Worm (Caenorhabditis elegans) whole organism, young adult: ENCODE results near the gene cest-9.2.

Experiments used
- F23B12.7 ChIP-seq: sonication (generic microtip); optimal IDR thresholded peaks from 2 replicates; lab custom pipeline; 2017; ENCODE audit warnings: missing genetic modification characterization, mild to moderate bottlenecking, missing compliant biosample characterization, antibody characterized with exemption, moderate library complexity; ENCODE audit not compliant: insufficient read depth
- F52B5.7 ChIP-seq: sonication (generic microtip); optimal IDR thresholded peaks from 2 replicates; lab custom pipeline; 2016; ENCODE audit warnings: mild to moderate bottlenecking, missing genetic modification characterization, missing compliant biosample characterization
- F55B11.4 ChIP-seq: sonication (generic microtip); optimal IDR thresholded peaks from 2 replicates; lab custom pipeline; 2016; ENCODE audit warnings: missing compliant biosample characterization, missing genetic modification characterization, borderline replicate concordance; ENCODE audit not compliant: insufficient read depth
- T26A5.8 ChIP-seq: sonication (generic microtip); optimal IDR thresholded peaks from 2 replicates; lab custom pipeline; 2016; ENCODE audit warnings: missing genetic modification characterization, missing compliant biosample characterization
- ama-1 ChIP-seq, 3 experiments: fragments of 150-350 bp in 1 of 3; sonication (generic microtip) in 2 of 3; optimal IDR thresholded peaks; 2 replicates each; lab custom pipeline; 2014 to 2018; ENCODE audit warnings: missing biosample characterization in 2 of 3, missing genetic modification characterization in 2 of 3, missing genetic modification reagents in 2 of 3
- ceh-27 ChIP-seq: fragments of 200-800 bp; sonication (Bioruptor generic); optimal IDR thresholded peaks from 2 replicates; lab custom pipeline; 2018; ENCODE audit warnings: mild to moderate bottlenecking, missing genetic modification characterization, moderate library complexity, missing compliant biosample characterization
- efl-1 ChIP-seq: fragments of 150-350 bp; optimal IDR thresholded peaks from 2 replicates; lab custom pipeline; 2014; ENCODE audit warnings: missing biosample characterization, missing genetic modification reagents, missing genetic modification characterization
- hlh-26 ChIP-seq: fragments of 200-800 bp; sonication (Bioruptor generic); conservative IDR thresholded peaks from 2 replicates; pipeline ENCODE4 v1.3.6; 2022; ENCODE audit warnings: missing genetic modification reagents, missing genetic modification characterization, missing compliant biosample characterization
- mcd-1 ChIP-seq: fragments of 200-800 bp; sonication (Bioruptor generic); IDR thresholded peaks from 2 replicates; pipeline ENCODE4 v1.3.6; 2022; ENCODE audit warnings: missing genetic modification reagents, missing genetic modification characterization, missing compliant biosample characterization
- pha-4 ChIP-seq: fragments of 150-350 bp; sonication (generic microtip); optimal IDR thresholded peaks from 2 replicates; lab custom pipeline; 2014; ENCODE audit warnings: missing biosample characterization, missing genetic modification reagents, missing genetic modification characterization
- unc-62 ChIP-seq: fragments of 150-350 bp; optimal IDR thresholded peaks from 2 replicates; lab custom pipeline; 2014; ENCODE audit warnings: missing biosample characterization, missing genetic modification reagents, missing genetic modification characterization

ce11 chrX:12176873-12177293, 45.0 kb upstream of the cest-9.2 start:
- TF ChIP-seq T26A5.8 (tag; lab: Kevin White, UChicago) (no peak), ama-1 (optimal IDR thresholded peaks at IDR 0.05; lab: Kevin White, UChicago) (no peak), ama-1 (GFP tag; optimal IDR thresholded peaks at IDR 0.05; lab: Kevin White, UChicago) (no peak), F52B5.7 (no peak), F23B12.7 (tag; lab: Kevin White, UChicago) (no peak), ceh-27 (GFP tag; lab: Kevin White, UChicago) (peak; percentile 32), F55B11.4 (tag; lab: Kevin White, UChicago) (no peak), efl-1 (no peak), unc-62 (GFP tag; lab: Kevin White, UChicago) (no peak), mcd-1 (GFP tag; lab: Robert Waterston, UW) (no peak), hlh-26 (GFP tag; lab: Robert Waterston, UW) (no peak), pha-4 (no peak)
